1 fruit fly cellular context compared by ENCODE assay signal in the genomic region with DNA sequence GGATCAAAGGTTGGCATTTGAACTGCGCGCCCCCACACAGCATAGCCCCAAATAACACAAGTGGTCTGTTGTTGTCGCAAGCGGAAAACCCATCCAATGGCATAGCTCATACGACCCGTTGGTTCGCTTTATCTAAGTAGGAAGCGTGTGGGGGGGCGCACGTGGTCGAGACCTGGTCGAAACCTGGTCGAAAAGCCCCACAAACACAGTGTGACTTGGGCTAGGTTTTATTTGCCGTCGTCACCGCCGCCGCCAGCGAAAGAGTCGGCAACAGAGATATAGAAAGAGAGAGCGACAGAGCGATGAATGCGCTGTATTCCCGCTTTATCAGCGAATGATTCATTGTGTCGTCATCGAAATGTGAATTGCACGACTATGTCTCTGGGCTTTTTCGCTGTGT.
TF ChIP-seq lines count a peak whose summit lies in the region.

No protein-coding gene starts in this region.

TF ChIP-seq in whole organism, embryonic, 481 proteins besides CTCF, POLR2A, EP300 and RAD21 (continued from another document and continues in another):
- no peak for TF ChIP-seq ham (GFP tag; IDR thresholded peaks at IDR 0.05; lab: Robert Waterston, UW)
- TF ChIP-seq CG30020 (tag; optimal IDR thresholded peaks at IDR 0.05; lab: Kevin White, UChicago) = no peak
- no peak for TF ChIP-seq tap (tag; optimal IDR thresholded peaks at IDR 0.05; lab: Kevin White, UChicago)
- no peak for TF ChIP-seq TFAM (GFP tag; optimal IDR thresholded peaks at IDR 0.05; lab: Kevin White, UChicago)
- TF ChIP-seq tin (GFP tag; optimal IDR thresholded peaks at IDR 0.05; lab: Kevin White, UChicago) = no peak
- peak; percentile 8 for TF ChIP-seq CG12071 (GFP tag; optimal IDR thresholded peaks at IDR 0.05; lab: Kevin White, UChicago)
- TF ChIP-seq Dad (GFP tag; optimal IDR thresholded peaks at IDR 0.05; lab: Kevin White, UChicago) = no peak
- peak; percentile 37; the same call in 1 of the 2 replicates for TF ChIP-seq Adf1 (GFP tag; IDR thresholded peaks at IDR 0.05; lab: Robert Waterston, UW)
- no peak for TF ChIP-seq Gug (GFP tag; IDR thresholded peaks at IDR 0.05; lab: Robert Waterston, UW)
- no peak for TF ChIP-seq az2 (GFP tag; optimal IDR thresholded peaks at IDR 0.05; lab: Kevin White, UChicago)
- no peak for TF ChIP-seq ase (GFP tag; IDR thresholded peaks at IDR 0.05; lab: Robert Waterston, UW)
- no peak for TF ChIP-seq Stat92E (GFP tag; optimal IDR thresholded peaks at IDR 0.05; lab: Kevin White, UChicago)
- TF ChIP-seq dpn (GFP tag; optimal IDR thresholded peaks at IDR 0.05; lab: Kevin White, UChicago) = no peak
- no peak for TF ChIP-seq Rfx (GFP tag; IDR thresholded peaks at IDR 0.05; lab: Robert Waterston, UW)
- no peak for TF ChIP-seq PHDP (tag; optimal IDR thresholded peaks at IDR 0.05; lab: Kevin White, UChicago)
- TF ChIP-seq CG18599 (GFP tag; optimal IDR thresholded peaks at IDR 0.05; lab: Kevin White, UChicago) = no peak
- TF ChIP-seq nerfin-1 (tag; optimal IDR thresholded peaks at IDR 0.05; lab: Kevin White, UChicago) = no peak
- no peak for TF ChIP-seq ewg (GFP tag; optimal IDR thresholded peaks at IDR 0.05; lab: Kevin White, UChicago)
- no peak for TF ChIP-seq Lim3 (GFP tag; IDR thresholded peaks at IDR 0.05; lab: Robert Waterston, UW)
- TF ChIP-seq yki (optimal IDR thresholded peaks at IDR 0.05; lab: Kevin White, UChicago) = no peak
- TF ChIP-seq CG6765 (GFP tag; optimal IDR thresholded peaks at IDR 0.05; lab: Kevin White, UChicago) = no peak
- no peak for TF ChIP-seq Sox100B (GFP tag; optimal IDR thresholded peaks at IDR 0.05; lab: Kevin White, UChicago)
- no peak for TF ChIP-seq CG42726 (GFP tag; IDR thresholded peaks at IDR 0.05; lab: Robert Waterston, UW; ENCODE audit: partially characterized antibody)
- no peak for TF ChIP-seq CG2199 (GFP tag; IDR thresholded peaks at IDR 0.05; lab: Robert Waterston, UW)
- no peak for TF ChIP-seq Sry-δ (GFP tag; optimal IDR thresholded peaks at IDR 0.05; lab: Kevin White, UChicago)
- no peak for TF ChIP-seq CG13424 (tag; optimal IDR thresholded peaks at IDR 0.05; lab: Kevin White, UChicago)
- TF ChIP-seq CG10274 (GFP tag; optimal IDR thresholded peaks at IDR 0.05; lab: Kevin White, UChicago) = no peak
- TF ChIP-seq pb (GFP tag; optimal IDR thresholded peaks at IDR 0.05; lab: Kevin White, UChicago) = no peak
- TF ChIP-seq wor (GFP tag; IDR thresholded peaks at IDR 0.05; lab: Robert Waterston, UW) = no peak
- TF ChIP-seq salm (tag; optimal IDR thresholded peaks at IDR 0.05; lab: Kevin White, UChicago) = no peak
- no peak for TF ChIP-seq CG8765 (GFP tag; IDR thresholded peaks at IDR 0.05; lab: Robert Waterston, UW)
- no peak for TF ChIP-seq CG17568 (GFP tag; optimal IDR thresholded peaks at IDR 0.05; lab: Kevin White, UChicago)
- no peak for TF ChIP-seq CG17802 (tag; optimal IDR thresholded peaks at IDR 0.05; lab: Kevin White, UChicago)
- peak; percentile 10 for TF ChIP-seq abd-A (tag; optimal IDR thresholded peaks at IDR 0.05; lab: Kevin White, UChicago)
- TF ChIP-seq lab (GFP tag; optimal IDR thresholded peaks at IDR 0.05; lab: Kevin White, UChicago) = peak; percentile 55
- TF ChIP-seq twi (tag; optimal IDR thresholded peaks at IDR 0.05; lab: Kevin White, UChicago) = no peak
- no peak for TF ChIP-seq Sry-β (GFP tag; optimal IDR thresholded peaks at IDR 0.05; lab: Kevin White, UChicago)
- TF ChIP-seq pan (optimal IDR thresholded peaks at IDR 0.05; lab: Kevin White, UChicago) = no peak
- no peak for TF ChIP-seq pan (GFP tag; optimal IDR thresholded peaks at IDR 0.05 in 1 of 2, IDR thresholded peaks at IDR 0.05 in 1 of 2)
- peak; percentile 87 for TF ChIP-seq Med (GFP tag; lab: Kevin White, UChicago)
- TF ChIP-seq E2f1 (GFP tag; IDR thresholded peaks at IDR 0.05; lab: Robert Waterston, UW) = no peak
- no peak for TF ChIP-seq CG8290 (GFP tag; optimal IDR thresholded peaks at IDR 0.05; lab: Kevin White, UChicago)
- TF ChIP-seq CG8290 (tag; optimal IDR thresholded peaks at IDR 0.05; lab: Kevin White, UChicago) = peak in 1 of 2 experiments; percentile 51
- TF ChIP-seq shn (GFP tag; optimal IDR thresholded peaks at IDR 0.05; lab: Kevin White, UChicago) = peak; percentile 3
- no peak for TF ChIP-seq CG17361 (GFP tag; IDR thresholded peaks at IDR 0.05; lab: Robert Waterston, UW)
- TF ChIP-seq z (GFP tag; IDR thresholded peaks at IDR 0.05; lab: Robert Waterston, UW) = no peak
- TF ChIP-seq cwo (GFP tag; optimal IDR thresholded peaks at IDR 0.05; lab: Kevin White, UChicago) = peak; percentile 86
- TF ChIP-seq Neu2 (GFP tag; optimal IDR thresholded peaks at IDR 0.05; lab: Kevin White, UChicago; ENCODE audit: borderline replicate concordance) = no peak
- TF ChIP-seq Abd-B (GFP tag; optimal IDR thresholded peaks at IDR 0.05; lab: Kevin White, UChicago) = no peak
- TF ChIP-seq MESR4 (GFP tag; optimal IDR thresholded peaks at IDR 0.05; lab: Kevin White, UChicago) = no peak
- peak; percentile 27 for TF ChIP-seq HmgZ (tag; optimal IDR thresholded peaks at IDR 0.05; lab: Kevin White, UChicago)
- TF ChIP-seq Chrac-16 (GFP tag; optimal IDR thresholded peaks at IDR 0.05; lab: Kevin White, UChicago) = no peak
- no peak for TF ChIP-seq gem (tag; optimal IDR thresholded peaks at IDR 0.05; lab: Kevin White, UChicago)
- TF ChIP-seq CG4730 (GFP tag; IDR thresholded peaks at IDR 0.05; lab: Robert Waterston, UW) = no peak
- no peak for TF ChIP-seq CG7556 (GFP tag; optimal IDR thresholded peaks at IDR 0.05; lab: Kevin White, UChicago)
- TF ChIP-seq schlank (tag; optimal IDR thresholded peaks at IDR 0.05; lab: Kevin White, UChicago) = no peak
- TF ChIP-seq Kr (GFP tag; optimal IDR thresholded peaks at IDR 0.05; lab: Kevin White, UChicago) = no peak
- no peak for TF ChIP-seq pzg (GFP tag; optimal IDR thresholded peaks at IDR 0.05; lab: Kevin White, UChicago)
- no peak for TF ChIP-seq bbx (GFP tag; IDR thresholded peaks at IDR 0.05; lab: Robert Waterston, UW; ENCODE audit: partially characterized antibody)
- TF ChIP-seq fd96Cb (tag; optimal IDR thresholded peaks at IDR 0.05; lab: Kevin White, UChicago) = no peak
- TF ChIP-seq CG13287 (GFP tag; IDR thresholded peaks at IDR 0.05; lab: Robert Waterston, UW; ENCODE audit: partially characterized antibody) = no peak
- no peak for TF ChIP-seq BEAF-32 (GFP tag; optimal IDR thresholded peaks at IDR 0.05; lab: Kevin White, UChicago)
- TF ChIP-seq Deaf1 (tag; optimal IDR thresholded peaks at IDR 0.05; lab: Kevin White, UChicago) = no peak
- no peak for TF ChIP-seq ab (GFP tag; optimal IDR thresholded peaks at IDR 0.05; lab: Kevin White, UChicago)
- TF ChIP-seq hkb (optimal IDR thresholded peaks at IDR 0.05; lab: Kevin White, UChicago) = no peak
- TF ChIP-seq hkb (GFP tag; IDR thresholded peaks at IDR 0.05; lab: Robert Waterston, UW) = no peak
- TF ChIP-seq sna (GFP tag; IDR thresholded peaks at IDR 0.05; lab: Robert Waterston, UW; ENCODE audit: partially characterized antibody) = no peak
- no peak for TF ChIP-seq Rx (GFP tag; IDR thresholded peaks at IDR 0.05; lab: Robert Waterston, UW)
- TF ChIP-seq ATbp (GFP tag; optimal IDR thresholded peaks at IDR 0.05; lab: Kevin White, UChicago) = no peak
- TF ChIP-seq Usf (GFP tag; optimal IDR thresholded peaks at IDR 0.05; lab: Kevin White, UChicago) = no peak
- no peak for TF ChIP-seq sens-2 (GFP tag; IDR thresholded peaks at IDR 0.05; lab: Robert Waterston, UW)
- TF ChIP-seq CG8924 (tag; optimal IDR thresholded peaks at IDR 0.05; lab: Kevin White, UChicago) = no peak
- no peak for TF ChIP-seq eve (GFP tag; optimal IDR thresholded peaks at IDR 0.05; lab: Kevin White, UChicago)
- TF ChIP-seq CG10321 (GFP tag; IDR thresholded peaks at IDR 0.05; lab: Robert Waterston, UW) = peak; percentile 36; the same call in 1 of the 2 replicates
- TF ChIP-seq ara (GFP tag; IDR thresholded peaks at IDR 0.05; lab: Robert Waterston, UW) = no peak
- TF ChIP-seq emc (GFP tag; optimal IDR thresholded peaks at IDR 0.05; lab: Kevin White, UChicago) = no peak
- peak; percentile 81 for TF ChIP-seq sd (tag; optimal IDR thresholded peaks at IDR 0.05; lab: Kevin White, UChicago)
- no peak for TF ChIP-seq Ets65A (GFP tag; lab: Kevin White, UChicago)
- no peak for TF ChIP-seq CG11093 (GFP tag; IDR thresholded peaks at IDR 0.05; lab: Robert Waterston, UW)
- TF ChIP-seq CG2678 (tag; optimal IDR thresholded peaks at IDR 0.05; lab: Kevin White, UChicago) = peak; percentile 5
- no peak for TF ChIP-seq ato (GFP tag; IDR thresholded peaks at IDR 0.05; lab: Robert Waterston, UW; ENCODE audit: partially characterized antibody)
- TF ChIP-seq CG3995 (GFP tag; optimal IDR thresholded peaks at IDR 0.05; lab: Kevin White, UChicago) = no peak
- TF ChIP-seq CG17829 (tag; optimal IDR thresholded peaks at IDR 0.05; lab: Kevin White, UChicago) = no peak
- TF ChIP-seq CG6689 (GFP tag; IDR thresholded peaks at IDR 0.05; lab: Robert Waterston, UW) = no peak
- no peak for TF ChIP-seq CG7357 (GFP tag; IDR thresholded peaks at IDR 0.05; lab: Robert Waterston, UW)
- TF ChIP-seq D19A (tag; optimal IDR thresholded peaks at IDR 0.05; lab: Kevin White, UChicago) = no peak
- TF ChIP-seq Pdp1 (GFP tag; optimal IDR thresholded peaks at IDR 0.05; lab: Kevin White, UChicago) = peak in 1 of 2 experiments; percentile 1
- TF ChIP-seq CG3838 (GFP tag; optimal IDR thresholded peaks at IDR 0.05; lab: Kevin White, UChicago) = no peak
- TF ChIP-seq HmgD (GFP tag; optimal IDR thresholded peaks at IDR 0.05; lab: Kevin White, UChicago) = no peak
- no peak for TF ChIP-seq CG7372 (GFP tag; IDR thresholded peaks at IDR 0.05; lab: Robert Waterston, UW)
- no peak for TF ChIP-seq NfI (GFP tag; optimal IDR thresholded peaks at IDR 0.05; lab: Kevin White, UChicago)
- TF ChIP-seq vnd (GFP tag; IDR thresholded peaks at IDR 0.05; lab: Robert Waterston, UW; ENCODE audit: partially characterized antibody) = no peak
- no peak for TF ChIP-seq chn (GFP tag; optimal IDR thresholded peaks at IDR 0.05; lab: Kevin White, UChicago)
- no peak for TF ChIP-seq CG17912 (GFP tag; optimal IDR thresholded peaks at IDR 0.05; lab: Kevin White, UChicago)
- no peak for TF ChIP-seq bcd (GFP tag; optimal IDR thresholded peaks at IDR 0.05; lab: Kevin White, UChicago)
- no peak for TF ChIP-seq Xbp1 (GFP tag; optimal IDR thresholded peaks at IDR 0.05; lab: Kevin White, UChicago)
- no peak for TF ChIP-seq CG5245 (GFP tag; optimal IDR thresholded peaks at IDR 0.05; lab: Kevin White, UChicago)
- TF ChIP-seq zfh2 (GFP tag; optimal IDR thresholded peaks at IDR 0.05; lab: Kevin White, UChicago) = no peak
- TF ChIP-seq zen2 (GFP tag; IDR thresholded peaks at IDR 0.05; lab: Robert Waterston, UW; ENCODE audit: partially characterized antibody) = no peak
- TF ChIP-seq Tbp (GFP tag; optimal IDR thresholded peaks at IDR 0.05; lab: Kevin White, UChicago) = no peak
- TF ChIP-seq Hr51 (GFP tag; optimal IDR thresholded peaks at IDR 0.05; lab: Kevin White, UChicago) = no peak
- no peak for TF ChIP-seq CG15011 (GFP tag; optimal IDR thresholded peaks at IDR 0.05; lab: Kevin White, UChicago)
- TF ChIP-seq CG11695 (GFP tag; IDR thresholded peaks at IDR 0.05; lab: Robert Waterston, UW) = no peak
- no peak for TF ChIP-seq nau (GFP tag; optimal IDR thresholded peaks at IDR 0.05; lab: Kevin White, UChicago)
- peak; percentile 65 for TF ChIP-seq Nf-YC (tag; optimal IDR thresholded peaks at IDR 0.05; lab: Kevin White, UChicago)
- TF ChIP-seq cad (GFP tag; optimal IDR thresholded peaks at IDR 0.05; lab: Kevin White, UChicago) = no peak
- TF ChIP-seq Mad (GFP tag; optimal IDR thresholded peaks at IDR 0.05; lab: Kevin White, UChicago) = no peak
- no peak for TF ChIP-seq HLHmδ (GFP tag; optimal IDR thresholded peaks at IDR 0.05; lab: Kevin White, UChicago)
- TF ChIP-seq gsb (GFP tag; IDR thresholded peaks at IDR 0.05; lab: Robert Waterston, UW) = no peak
- no peak for TF ChIP-seq her (GFP tag; optimal IDR thresholded peaks at IDR 0.05; lab: Kevin White, UChicago)
- TF ChIP-seq CG14050 (GFP tag; IDR thresholded peaks at IDR 0.05; lab: Robert Waterston, UW) = no peak
- no peak for TF ChIP-seq Nf-YB (GFP tag; optimal IDR thresholded peaks at IDR 0.05; lab: Kevin White, UChicago)
- TF ChIP-seq CG3407 (GFP tag; optimal IDR thresholded peaks at IDR 0.05; lab: Kevin White, UChicago) = no peak
- no peak for TF ChIP-seq scrt (GFP tag; optimal IDR thresholded peaks at IDR 0.05; lab: Kevin White, UChicago)
- no peak for TF ChIP-seq CG6175 (GFP tag; IDR thresholded peaks at IDR 0.05; lab: Robert Waterston, UW)
- TF ChIP-seq Eip74EF (GFP tag; optimal IDR thresholded peaks at IDR 0.05; lab: Kevin White, UChicago) = peak in 1 of 2 experiments; percentile 88
- no peak for TF ChIP-seq ranshi (GFP tag; IDR thresholded peaks at IDR 0.05; lab: Robert Waterston, UW)
- no peak for TF ChIP-seq CG18262 (tag; optimal IDR thresholded peaks at IDR 0.05; lab: Kevin White, UChicago)
- no peak for TF ChIP-seq B-H1 (GFP tag; IDR thresholded peaks at IDR 0.05; lab: Robert Waterston, UW)
- no peak for TF ChIP-seq aop (GFP tag; IDR thresholded peaks at IDR 0.05; lab: Robert Waterston, UW)
- no peak for TF ChIP-seq Aef1 (GFP tag; IDR thresholded peaks at IDR 0.05; lab: Robert Waterston, UW)
- peak; percentile 35 for TF ChIP-seq BtbVII (GFP tag; optimal IDR thresholded peaks at IDR 0.05; lab: Kevin White, UChicago)
- TF ChIP-seq Dp (GFP tag; optimal IDR thresholded peaks at IDR 0.05; lab: Kevin White, UChicago) = no peak
- TF ChIP-seq CG7987 (GFP tag; optimal IDR thresholded peaks at IDR 0.05; lab: Kevin White, UChicago) = peak; percentile 94
- TF ChIP-seq C15 (GFP tag; IDR thresholded peaks at IDR 0.05; lab: Robert Waterston, UW) = no peak
- TF ChIP-seq eyg (GFP tag; optimal IDR thresholded peaks at IDR 0.05; lab: Kevin White, UChicago) = no peak
- no peak for TF ChIP-seq klu (GFP tag; IDR thresholded peaks at IDR 0.05; lab: Robert Waterston, UW)
- peak; percentile 33 for TF ChIP-seq mirr (GFP tag; optimal IDR thresholded peaks at IDR 0.05; lab: Kevin White, UChicago)
- TF ChIP-seq CG30431 (GFP tag; optimal IDR thresholded peaks at IDR 0.05; lab: Kevin White, UChicago) = no peak
- no peak for TF ChIP-seq CG13624 (GFP tag; optimal IDR thresholded peaks at IDR 0.05; lab: Kevin White, UChicago)
- no peak for TF ChIP-seq prd (optimal IDR thresholded peaks at IDR 0.05; lab: Kevin White, UChicago)
- TF ChIP-seq prd (GFP tag; IDR thresholded peaks at IDR 0.05; lab: Robert Waterston, UW) = no peak
- TF ChIP-seq Hey (tag; optimal IDR thresholded peaks at IDR 0.05; lab: Kevin White, UChicago) = peak; percentile 10
- no peak for TF ChIP-seq trh (GFP tag; optimal IDR thresholded peaks at IDR 0.05; lab: Kevin White, UChicago)
- no peak for TF ChIP-seq dati (GFP tag; IDR thresholded peaks at IDR 0.05; lab: Robert Waterston, UW)
- TF ChIP-seq Dip3 (GFP tag; optimal IDR thresholded peaks at IDR 0.05; lab: Kevin White, UChicago) = no peak
